Fruit fly (Drosophila melanogaster) whole organism, embryonic: ENCODE results near the gene CG33095.

Source experiments
- Blimp-1 ChIP-seq: fragments of 200-800 bp; sonication (Bioruptor generic); optimal IDR thresholded peaks from 3 replicates; lab custom pipeline; 2018; ENCODE audit warnings: missing biosample characterization, missing genetic modification characterization, mild to moderate bottlenecking, moderate library complexity, missing genetic modification reagents
- CG11723 ChIP-seq: fragments of 200-800 bp; sonication (Bioruptor generic); optimal IDR thresholded peaks from 2 replicates; lab custom pipeline; 2017; ENCODE audit warnings: missing biosample characterization, mild to moderate bottlenecking, missing genetic modification characterization
- CG17328 ChIP-seq: fragments of 200-800 bp; sonication (Bioruptor generic); IDR thresholded peaks from 2 replicates; pipeline ENCODE4 v1.3.6; 2022; ENCODE audit warnings: missing biosample characterization, missing genetic modification characterization
- CG18599 ChIP-seq: fragments of 200-800 bp; sonication (Bioruptor generic); optimal IDR thresholded peaks from 3 replicates; lab custom pipeline; 2017; ENCODE audit warnings: missing biosample characterization, missing genetic modification characterization, mild to moderate bottlenecking, moderate library complexity, missing genetic modification reagents
- CG3838 ChIP-seq: fragments of 200-800 bp; sonication (Bioruptor generic); optimal IDR thresholded peaks from 3 replicates; lab custom pipeline; 2016; ENCODE audit warnings: missing biosample characterization, missing genetic modification characterization
- CG7556 ChIP-seq: fragments of 200-800 bp; sonication (Bioruptor generic); optimal IDR thresholded peaks from 2 replicates; lab custom pipeline; 2017; ENCODE audit warnings: missing biosample characterization, mild to moderate bottlenecking, missing genetic modification characterization
- Hr39 ChIP-seq: fragments of >200 bp; optimal IDR thresholded peaks from 2 replicates; lab custom pipeline; 2017
- Opbp ChIP-seq: fragments of 200-800 bp; sonication (Bioruptor generic); IDR thresholded peaks from 3 replicates; pipeline ENCODE4 v1.3.6; 2022; ENCODE audit warnings: missing biosample characterization, missing genetic modification characterization; ENCODE audit not compliant: partially characterized antibody
- caup ChIP-seq: fragments of 200-800 bp; sonication (Bioruptor generic); optimal IDR thresholded peaks from 3 replicates; lab custom pipeline; 2017; ENCODE audit warnings: missing biosample characterization, mild to moderate bottlenecking, missing genetic modification characterization, moderate library complexity; ENCODE audit not compliant: severe bottlenecking
- lab ChIP-seq: fragments of 200-800 bp; sonication (Bioruptor generic); optimal IDR thresholded peaks from 3 replicates; lab custom pipeline; 2017; ENCODE audit warnings: missing biosample characterization, missing genetic modification characterization, mild to moderate bottlenecking, moderate library complexity, missing genetic modification reagents
- tap ChIP-seq: fragments of 200-800 bp; optimal IDR thresholded peaks from 3 replicates; lab custom pipeline; 2019; ENCODE audit warnings: missing biosample characterization, mild to moderate bottlenecking, missing genetic modification characterization, moderate library complexity

DNA sequence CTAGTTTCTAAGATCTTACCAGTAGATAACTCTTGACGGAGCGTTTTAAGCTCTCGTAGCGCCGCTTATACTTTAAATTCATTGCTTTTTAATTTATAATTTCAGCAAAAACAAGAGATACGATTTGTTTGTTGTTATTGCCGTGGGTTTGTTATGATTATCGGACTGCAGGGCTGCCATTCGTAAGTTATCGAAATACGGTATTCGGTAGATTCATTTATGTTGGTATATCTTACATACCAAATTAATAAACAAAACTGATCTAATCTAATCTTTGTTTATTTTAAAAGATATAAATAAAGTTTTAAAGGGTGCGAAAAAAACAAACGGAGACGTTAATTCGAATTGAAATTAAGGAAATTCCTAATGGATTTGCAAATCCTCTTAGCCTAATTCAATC lies 41.5 kb upstream of the CG33095 start, which contains the start of the genes CG31111 and stac:
- TF ChIP-seq CG18599 (no peak), lab (GFP tag; lab: Kevin White, UChicago) (no peak), tap (tag; lab: Kevin White, UChicago) (no peak), Hr39 (lab: Kevin White, UChicago) (no peak), CG3838 (GFP tag; lab: Kevin White, UChicago) (no peak), CG7556 (no peak), CG17328 (GFP tag; lab: Robert Waterston, UW) (no peak), Blimp-1 (GFP tag; lab: Kevin White, UChicago) (no peak), Opbp (no peak), CG11723 (GFP tag; lab: Kevin White, UChicago) (no peak), caup (GFP tag; lab: Kevin White, UChicago) (no peak)
